Worm (Caenorhabditis elegans) whole organism, early embryonic: ENCODE measurements around the gene K02E10.4.

Source experiments
- ceh-13 ChIP-seq: fragments of 200-800 bp; sonication (Bioruptor generic); optimal IDR thresholded peaks from 2 replicates; lab custom pipeline; 2018; ENCODE audit warnings: mild to moderate bottlenecking, missing genetic modification characterization, missing compliant biosample characterization
- tbx-11 ChIP-seq: fragments of 200-800 bp; sonication (Bioruptor generic); IDR thresholded peaks from 2 replicates; pipeline ENCODE4 v1.3.6; 2022; ENCODE audit warnings: missing genetic modification characterization, missing compliant biosample characterization

- TF ChIP-seq tbx-11 (GFP tag; lab: Robert Waterston, UW), result no peak
- no peak for TF ChIP-seq ceh-13 (GFP tag; lab: Kevin White, UChicago)
Measured at ce11 chrX:2447214-2447613, 35.8 kb upstream of the K02E10.4 start.
